Fruit fly (Drosophila melanogaster) whole organism, embryonic: Measurements from ENCODE around the gene ATPsynG.

Source experiments
- BEAF-32 ChIP-seq: fragments of 200-800 bp; sonication (Bioruptor generic); optimal IDR thresholded peaks from 3 replicates; lab custom pipeline; 2017; ENCODE audit warnings: missing biosample characterization, missing genetic modification characterization, mild to moderate bottlenecking, moderate library complexity, missing genetic modification reagents
- C15 ChIP-seq: fragments of 200-800 bp; sonication (Bioruptor generic); IDR thresholded peaks from 3 replicates; pipeline ENCODE4 v1.3.6; 2022; ENCODE audit warnings: missing biosample characterization, missing genetic modification characterization
- CG10979 ChIP-seq: fragments of 200-800 bp; sonication (Bioruptor generic); optimal IDR thresholded peaks from 2 replicates; lab custom pipeline; 2018; ENCODE audit warnings: missing biosample characterization, mild to moderate bottlenecking, missing genetic modification characterization, moderate library complexity
- CG1233 ChIP-seq: fragments of 200-800 bp; sonication (Bioruptor generic); optimal IDR thresholded peaks from 4 replicates; lab custom pipeline; 2018; ENCODE audit warnings: missing biosample characterization, mild to moderate bottlenecking, missing genetic modification characterization
- CG14050 ChIP-seq: fragments of 200-800 bp; sonication (Bioruptor generic); IDR thresholded peaks from 3 replicates; pipeline ENCODE4 v1.3.6; 2022; ENCODE audit warnings: missing biosample characterization, missing genetic modification characterization
- CG15011 ChIP-seq: fragments of 200-800 bp; sonication (Bioruptor generic); optimal IDR thresholded peaks from 3 replicates; lab custom pipeline; 2018; ENCODE audit warnings: missing biosample characterization, mild to moderate bottlenecking, missing genetic modification characterization
- CG15479 ChIP-seq: fragments of 200-800 bp; sonication (Bioruptor generic); optimal IDR thresholded peaks from 3 replicates; lab custom pipeline; 2019; ENCODE audit warnings: missing biosample characterization, mild to moderate bottlenecking, missing genetic modification characterization, moderate library complexity
- CG17568 ChIP-seq: fragments of 200-800 bp; sonication (Bioruptor generic); optimal IDR thresholded peaks from 2 replicates; lab custom pipeline; 2018; ENCODE audit warnings: missing biosample characterization, mild to moderate bottlenecking, missing genetic modification characterization, moderate library complexity
- CG17829 ChIP-seq: fragments of 200-800 bp; optimal IDR thresholded peaks from 2 replicates; lab custom pipeline; 2019; ENCODE audit warnings: missing biosample characterization, mild to moderate bottlenecking, missing genetic modification characterization, moderate library complexity
- CG31365 ChIP-seq: fragments of 200-800 bp; sonication (Bioruptor generic); optimal IDR thresholded peaks from 2 replicates; lab custom pipeline; 2018; ENCODE audit warnings: missing biosample characterization, mild to moderate bottlenecking, missing genetic modification characterization
- CG32532 ChIP-seq: fragments of 200-800 bp; sonication (Bioruptor generic); IDR thresholded peaks from 2 replicates; pipeline ENCODE4 v1.3.6; 2022; ENCODE audit warnings: missing biosample characterization, missing genetic modification characterization
- CG33213 ChIP-seq: fragments of 200-800 bp; sonication (Bioruptor generic); optimal IDR thresholded peaks from 3 replicates; lab custom pipeline; 2016; ENCODE audit warnings: missing biosample characterization, missing genetic modification characterization
- CG4854 ChIP-seq: fragments of 200-800 bp; sonication (Bioruptor generic); optimal IDR thresholded peaks from 2 replicates; lab custom pipeline; 2016; ENCODE audit warnings: missing biosample characterization, missing genetic modification characterization, inconsistent platforms
- CG5953 ChIP-seq: fragments of 200-800 bp; sonication (Bioruptor generic); IDR thresholded peaks from 2 replicates; pipeline ENCODE4 v1.3.6; 2022; ENCODE audit warnings: missing biosample characterization, missing genetic modification characterization
- CG6272 ChIP-seq: fragments of 200-800 bp; sonication (Bioruptor generic); IDR thresholded peaks from 2 replicates; pipeline ENCODE4 v1.3.6; 2022; ENCODE audit warnings: missing biosample characterization, missing genetic modification characterization
- CG8388 ChIP-seq: fragments of 200-800 bp; sonication (Bioruptor generic); optimal IDR thresholded peaks from 2 replicates; lab custom pipeline; 2019; ENCODE audit warnings: missing biosample characterization, mild to moderate bottlenecking, missing genetic modification characterization, moderate library complexity
- CG8924 ChIP-seq: fragments of 200-800 bp; optimal IDR thresholded peaks from 3 replicates; lab custom pipeline; 2019; ENCODE audit warnings: missing biosample characterization, mild to moderate bottlenecking, missing genetic modification characterization, moderate library complexity
- Chrac-16 ChIP-seq: fragments of 200-800 bp; sonication (Bioruptor generic); optimal IDR thresholded peaks from 3 replicates; lab custom pipeline; 2016; ENCODE audit warnings: missing biosample characterization, missing genetic modification characterization
- Dip2 ChIP-seq: fragments of 200-800 bp; sonication (Bioruptor generic); IDR thresholded peaks from 2 replicates; pipeline ENCODE4 v1.3.6; 2022; ENCODE audit warnings: missing biosample characterization, missing genetic modification characterization
- Dref ChIP-seq: fragments of 200-800 bp; sonication (Bioruptor generic); IDR thresholded peaks from 2 replicates; pipeline ENCODE4 v1.3.6; 2022; ENCODE audit warnings: missing biosample characterization, missing genetic modification characterization
- Gug ChIP-seq: fragments of 200-800 bp; sonication (Bioruptor generic); IDR thresholded peaks from 4 replicates; pipeline ENCODE4 v1.3.6; 2022; ENCODE audit warnings: missing biosample characterization, missing genetic modification characterization
- HLH4C ChIP-seq: fragments of 200-800 bp; sonication (Bioruptor generic); IDR thresholded peaks from 3 replicates; pipeline ENCODE4 v1.3.6; 2022; ENCODE audit warnings: missing biosample characterization, missing genetic modification characterization; ENCODE audit not compliant: partially characterized antibody
- Hey ChIP-seq: fragments of 200-800 bp; sonication (Bioruptor generic); optimal IDR thresholded peaks from 3 replicates; lab custom pipeline; 2018; ENCODE audit warnings: missing biosample characterization, mild to moderate bottlenecking, missing genetic modification characterization
- Hmx ChIP-seq: fragments of 200-800 bp; sonication (Bioruptor generic); optimal IDR thresholded peaks from 2 replicates; lab custom pipeline; 2016; ENCODE audit warnings: missing biosample characterization, missing genetic modification characterization
- Hr78 ChIP-seq, 2 experiments: fragments of 200-800 bp in 1 of 2; fragments of >200 bp in 1 of 2; sonication (Bioruptor generic) in 1 of 2; optimal IDR thresholded peaks; 2 replicates each; lab custom pipeline; 2017 to 2019; ENCODE audit warnings: missing biosample characterization in 2 of 2, missing genetic modification characterization in 2 of 2, mild to moderate bottlenecking in 1 of 2, moderate library complexity in 1 of 2
- Max ChIP-seq: fragments of 200-800 bp; sonication (Bioruptor generic); optimal IDR thresholded peaks from 2 replicates; lab custom pipeline; 2016; ENCODE audit warnings: missing biosample characterization, mild to moderate bottlenecking, missing genetic modification characterization
- Neu2 ChIP-seq: fragments of 200-800 bp; sonication (Bioruptor generic); optimal IDR thresholded peaks from 3 replicates; lab custom pipeline; 2016; ENCODE audit warnings: missing biosample characterization, missing genetic modification characterization, borderline replicate concordance
- Nf-YB ChIP-seq: fragments of 200-800 bp; sonication (Bioruptor generic); optimal IDR thresholded peaks from 3 replicates; lab custom pipeline; 2019; ENCODE audit warnings: missing biosample characterization, mild to moderate bottlenecking, missing genetic modification characterization, moderate library complexity
- Sox102F ChIP-seq: fragments of 200-800 bp; sonication (Bioruptor generic); optimal IDR thresholded peaks from 2 replicates; lab custom pipeline; 2018; ENCODE audit warnings: missing biosample characterization, mild to moderate bottlenecking, missing genetic modification characterization, moderate library complexity
- Xrp1 ChIP-seq: fragments of 200-800 bp; sonication (Bioruptor generic); IDR thresholded peaks from 2 replicates; pipeline ENCODE4 v1.3.6; 2022; ENCODE audit warnings: missing biosample characterization, missing genetic modification characterization
- YL-1 ChIP-seq: fragments of 200-800 bp; sonication (Bioruptor generic); optimal IDR thresholded peaks from 3 replicates; lab custom pipeline; 2017; ENCODE audit warnings: missing biosample characterization, mild to moderate bottlenecking, missing genetic modification characterization
- bbx ChIP-seq: fragments of 200-800 bp; sonication (Bioruptor generic); IDR thresholded peaks from 2 replicates; pipeline ENCODE4 v1.3.6; 2022; ENCODE audit warnings: missing biosample characterization, missing genetic modification characterization; ENCODE audit not compliant: partially characterized antibody
- ci ChIP-seq: fragments of 200-800 bp; sonication (Bioruptor generic); IDR thresholded peaks from 3 replicates; pipeline ENCODE4 v1.3.6; 2022; ENCODE audit warnings: missing biosample characterization, missing genetic modification characterization
- crp ChIP-seq, 2 experiments: fragments of 200-800 bp; sonication (Bioruptor generic); optimal IDR thresholded peaks; 2 replicates in 1 of 2; 3 replicates in 1 of 2; lab custom pipeline; 2017; ENCODE audit warnings: missing biosample characterization in 2 of 2, missing genetic modification characterization in 2 of 2, mild to moderate bottlenecking in 1 of 2, moderate library complexity in 1 of 2
- dm ChIP-seq: fragments of 200-800 bp; sonication (Bioruptor generic); optimal IDR thresholded peaks from 3 replicates; lab custom pipeline; 2016; ENCODE audit warnings: missing biosample characterization, missing genetic modification characterization
- ewg ChIP-seq: fragments of 200-800 bp; sonication (Bioruptor generic); optimal IDR thresholded peaks from 3 replicates; lab custom pipeline; 2017; ENCODE audit warnings: mild to moderate bottlenecking, missing biosample characterization, missing genetic modification reagents, missing genetic modification characterization
- fru ChIP-seq: fragments of >200 bp; optimal IDR thresholded peaks from 2 replicates; lab custom pipeline; 2017
- her ChIP-seq: fragments of 200-800 bp; sonication (Bioruptor generic); optimal IDR thresholded peaks from 2 replicates; lab custom pipeline; 2016; ENCODE audit warnings: missing biosample characterization, missing genetic modification characterization
- hth ChIP-seq: fragments of >200 bp; optimal IDR thresholded peaks from 2 replicates; lab custom pipeline; 2017; ENCODE audit warnings: inconsistent platforms
- inv ChIP-seq: fragments of 200-800 bp; sonication (Bioruptor generic); IDR thresholded peaks from 2 replicates; pipeline ENCODE4 v1.3.6; 2022; ENCODE audit warnings: missing biosample characterization, missing genetic modification characterization; ENCODE audit not compliant: partially characterized antibody
- lilli ChIP-seq: fragments of 200-800 bp; sonication (Bioruptor generic); optimal IDR thresholded peaks from 3 replicates; lab custom pipeline; 2016; ENCODE audit warnings: missing biosample characterization, missing genetic modification characterization
- pros ChIP-seq: fragments of 200-800 bp; sonication (Bioruptor generic); optimal IDR thresholded peaks from 3 replicates; lab custom pipeline; 2019; ENCODE audit warnings: missing biosample characterization, mild to moderate bottlenecking, missing genetic modification characterization, moderate library complexity
- rib ChIP-seq: fragments of 200-800 bp; sonication (Bioruptor generic); IDR thresholded peaks from 2 replicates; pipeline ENCODE4 v1.3.6; 2022; ENCODE audit warnings: missing biosample characterization, missing genetic modification characterization
- run ChIP-seq: fragments of 200-800 bp; sonication (Bioruptor generic); optimal IDR thresholded peaks from 3 replicates; lab custom pipeline; 2018; ENCODE audit warnings: missing biosample characterization, mild to moderate bottlenecking, missing genetic modification characterization
- scrt ChIP-seq: fragments of 200-800 bp; sonication (Bioruptor generic); optimal IDR thresholded peaks from 2 replicates; lab custom pipeline; 2018; ENCODE audit warnings: missing biosample characterization, mild to moderate bottlenecking, missing genetic modification characterization, moderate library complexity
- sd ChIP-seq: fragments of 200-800 bp; sonication (Bioruptor generic); optimal IDR thresholded peaks from 3 replicates; lab custom pipeline; 2018; ENCODE audit warnings: missing biosample characterization, mild to moderate bottlenecking, missing genetic modification characterization, moderate library complexity
- tio ChIP-seq: fragments of 200-800 bp; sonication (Bioruptor generic); optimal IDR thresholded peaks from 2 replicates; lab custom pipeline; 2017; ENCODE audit warnings: missing biosample characterization, missing genetic modification characterization, inconsistent platforms
- tx ChIP-seq: fragments of 200-800 bp; sonication (Bioruptor generic); optimal IDR thresholded peaks from 2 replicates; lab custom pipeline; 2016; ENCODE audit warnings: missing biosample characterization, missing genetic modification characterization
- zfh1 ChIP-seq: fragments of 200-800 bp; sonication (Bioruptor generic); IDR thresholded peaks from 3 replicates; pipeline ENCODE4 v1.3.6; 2022; ENCODE audit warnings: missing biosample characterization, missing genetic modification characterization

Gene ATPsynG

dm6 chr2L:10967257-10968008, 8.8 kb downstream of the ATPsynG start (continued):
- TF ChIP-seq HLH4C (GFP tag; lab: Robert Waterston, UW): 0 out of 3 replicates have a peak, but pooled peaks have one; percentile 37
- no peak for TF ChIP-seq run (tag; lab: Kevin White, UChicago)
- no peak for TF ChIP-seq CG1233 (GFP tag; lab: Kevin White, UChicago)
- no peak for TF ChIP-seq bbx (GFP tag; lab: Robert Waterston, UW)
- TF ChIP-seq Chrac-16 (GFP tag; lab: Kevin White, UChicago): no peak
- no peak for TF ChIP-seq Hmx
- TF ChIP-seq CG14050 (GFP tag; lab: Robert Waterston, UW): no peak
- no peak for TF ChIP-seq CG8388
- TF ChIP-seq tx (GFP tag; lab: Kevin White, UChicago): peak; percentile 4
- no peak for TF ChIP-seq CG15011
- TF ChIP-seq sd (tag; lab: Kevin White, UChicago): no peak
- TF ChIP-seq Hr78 (GFP tag; optimal IDR thresholded peaks at IDR 0.05; lab: Kevin White, UChicago): peak in 1 of 2 experiments; percentile 89
- no peak for TF ChIP-seq C15 (GFP tag; lab: Robert Waterston, UW)
- TF ChIP-seq Nf-YB (GFP tag; lab: Kevin White, UChicago): peak; percentile 89
- peak; percentile 37; the same call in 1 of the 2 replicates for TF ChIP-seq rib (GFP tag; lab: Robert Waterston, UW)
- TF ChIP-seq ci (GFP tag; lab: Robert Waterston, UW): 0 out of 3 replicates have a peak, but pooled peaks have one; percentile 54
- TF ChIP-seq tio (GFP tag; lab: Kevin White, UChicago): no peak
- TF ChIP-seq inv: no peak
- TF ChIP-seq CG4854 (GFP tag; lab: Kevin White, UChicago): no peak
- no peak for TF ChIP-seq CG17829
- TF ChIP-seq zfh1 (GFP tag; lab: Robert Waterston, UW): no peak
- no peak for TF ChIP-seq CG32532 (GFP tag; lab: Robert Waterston, UW)
- TF ChIP-seq CG15479 (GFP tag; lab: Kevin White, UChicago): peak; percentile 52
- TF ChIP-seq lilli (GFP tag; lab: Kevin White, UChicago): peak; percentile 23
- no peak for TF ChIP-seq CG17568 (GFP tag; lab: Kevin White, UChicago)
- no peak for TF ChIP-seq CG6272
- 0 out of 2 replicates have a peak, but pooled peaks have one; percentile 11 for TF ChIP-seq CG5953
- no peak for TF ChIP-seq Hey
- peak; percentile 16 for TF ChIP-seq scrt (GFP tag; lab: Kevin White, UChicago)
- TF ChIP-seq Dip2 (GFP tag; lab: Robert Waterston, UW): no peak
- TF ChIP-seq Xrp1 (GFP tag; lab: Robert Waterston, UW): no peak
- TF ChIP-seq Sox102F (GFP tag; lab: Kevin White, UChicago): no peak
- TF ChIP-seq pros: no peak
- no peak for TF ChIP-seq fru (lab: Kevin White, UChicago)
- peak; percentile 13 for TF ChIP-seq Max
- no peak for TF ChIP-seq Gug (GFP tag; lab: Robert Waterston, UW)
- TF ChIP-seq YL-1: peak; percentile 92
- peak; percentile 93 for TF ChIP-seq ewg (GFP tag; lab: Kevin White, UChicago)
- no peak for TF ChIP-seq Neu2 (GFP tag; lab: Kevin White, UChicago)
- no peak for TF ChIP-seq Dref
- TF ChIP-seq crp (GFP tag; optimal IDR thresholded peaks at IDR 0.05; lab: Kevin White, UChicago): peak in 1 of 2 experiments; percentile 16
- no peak for TF ChIP-seq CG8924 (tag; lab: Kevin White, UChicago)
- peak; percentile 1 for TF ChIP-seq CG33213 (GFP tag; lab: Kevin White, UChicago)
- TF ChIP-seq CG10979: peak; percentile 39
- peak; percentile 41 for TF ChIP-seq her (GFP tag; lab: Kevin White, UChicago)
- TF ChIP-seq BEAF-32 (GFP tag; lab: Kevin White, UChicago): no peak
- peak; percentile 66 for TF ChIP-seq dm (GFP tag; lab: Kevin White, UChicago)
- TF ChIP-seq CG31365: no peak
- TF ChIP-seq hth: no peak
